Worm (Caenorhabditis elegans) whole organism, early embryonic: Measurements from ENCODE around the gene D1054.1.

Source experiments
- B0310.2 ChIP-seq: sonication (generic microtip); optimal IDR thresholded peaks from 2 replicates; lab custom pipeline; 2016; ENCODE audit warnings: mild to moderate bottlenecking, missing genetic modification characterization, missing compliant biosample characterization
- F13C5.2 ChIP-seq: sonication (generic microtip); optimal IDR thresholded peaks from 2 replicates; lab custom pipeline; 2017; ENCODE audit warnings: mild to moderate bottlenecking, missing genetic modification characterization, inconsistent platforms, missing compliant biosample characterization
- aly-1 ChIP-seq: sonication (generic microtip); optimal IDR thresholded peaks from 2 replicates; lab custom pipeline; 2016; ENCODE audit warnings: missing genetic modification characterization, missing compliant biosample characterization
- ama-1 ChIP-seq: fragments of 150-350 bp; optimal IDR thresholded peaks from 2 replicates; lab custom pipeline; 2014
- ceh-13 ChIP-seq: fragments of 200-800 bp; sonication (Bioruptor generic); optimal IDR thresholded peaks from 2 replicates; lab custom pipeline; 2018; ENCODE audit warnings: mild to moderate bottlenecking, missing genetic modification characterization, missing compliant biosample characterization
- ceh-36 ChIP-seq: sonication (generic microtip); optimal IDR thresholded peaks from 2 replicates; lab custom pipeline; 2016; ENCODE audit warnings: missing genetic modification characterization, inconsistent platforms, missing compliant biosample characterization
- ets-7 ChIP-seq: sonication (generic microtip); optimal IDR thresholded peaks from 2 replicates; lab custom pipeline; 2016; ENCODE audit warnings: missing genotype, missing genetic modification characterization, missing compliant biosample characterization
- flt-1 ChIP-seq: fragments of 200-800 bp; sonication (Bioruptor generic); IDR thresholded peaks from 2 replicates; pipeline ENCODE4 v1.3.6; 2022; ENCODE audit warnings: missing genetic modification characterization, missing compliant biosample characterization
- hmbx-1 ChIP-seq: sonication (generic microtip); optimal IDR thresholded peaks from 2 replicates; lab custom pipeline; 2016; ENCODE audit warnings: mild to moderate bottlenecking, missing genetic modification characterization, missing compliant biosample characterization
- hmg-4 ChIP-seq: fragments of 200-800 bp; sonication (Bioruptor generic); optimal IDR thresholded peaks from 2 replicates; lab custom pipeline; 2018; ENCODE audit warnings: mild to moderate bottlenecking, missing genetic modification characterization, missing compliant biosample characterization
- hnd-1 ChIP-seq: sonication (generic microtip); optimal IDR thresholded peaks from 2 replicates; lab custom pipeline; 2016; ENCODE audit warnings: missing genetic modification characterization, missing compliant biosample characterization
- pes-1 ChIP-seq: fragments of 200-800 bp; sonication (Bioruptor generic); IDR thresholded peaks from 2 replicates; pipeline ENCODE4 v1.3.6; 2022; ENCODE audit warnings: missing genetic modification reagents, missing genetic modification characterization, missing compliant biosample characterization
- scrt-1 ChIP-seq: fragments of 200-800 bp; sonication (Bioruptor generic); IDR thresholded peaks from 2 replicates; pipeline ENCODE4 v1.3.6; 2022; ENCODE audit warnings: missing genetic modification characterization, missing compliant biosample characterization
- sea-1 ChIP-seq: fragments of 200-800 bp; sonication (Bioruptor generic); conservative IDR thresholded peaks from 2 replicates; pipeline ENCODE4 v1.3.6; 2022; ENCODE audit warnings: missing genetic modification characterization, missing compliant biosample characterization
- tbx-11 ChIP-seq: fragments of 200-800 bp; sonication (Bioruptor generic); IDR thresholded peaks from 2 replicates; pipeline ENCODE4 v1.3.6; 2022; ENCODE audit warnings: missing genetic modification characterization, missing compliant biosample characterization
- tbx-37 ChIP-seq: fragments of 200-800 bp; sonication (Bioruptor generic); conservative IDR thresholded peaks from 2 replicates; pipeline ENCODE4 v1.3.6; 2022; ENCODE audit warnings: missing genetic modification reagents, missing genetic modification characterization, missing compliant biosample characterization
- tra-4 ChIP-seq: sonication (generic microtip); optimal IDR thresholded peaks from 2 replicates; lab custom pipeline; 2017; ENCODE audit warnings: missing genetic modification characterization, missing compliant biosample characterization

Gene D1054.1

DNA sequence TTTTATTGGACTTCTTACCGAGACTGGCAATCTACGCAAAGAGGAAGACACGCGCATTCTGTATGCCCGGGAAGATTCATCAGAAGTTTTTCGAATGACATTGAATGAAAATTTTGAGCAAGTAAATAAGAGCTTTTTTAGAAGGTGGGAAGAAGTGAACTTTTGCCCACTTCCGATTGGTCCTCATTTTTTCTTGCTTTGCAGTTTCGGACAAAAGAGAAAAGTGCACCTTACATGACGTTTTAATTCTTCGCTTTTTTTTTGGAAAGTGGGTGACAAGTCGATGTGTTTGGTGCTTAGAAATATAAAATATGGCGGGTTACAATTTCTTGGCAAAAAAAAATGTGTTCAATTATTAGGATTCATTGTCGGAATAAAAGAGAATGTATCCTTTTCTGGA lies 34.4 kb upstream of the D1054.1 start, which contains the start of gene secs-1:
Gene secs-1 (minus strand): TSS at position 101 of the 400 bp plus-strand sequence.
- TF ChIP-seq tbx-11 (GFP tag; lab: Robert Waterston, UW) (no peak), ama-1 (no peak), pes-1 (GFP tag; lab: Robert Waterston, UW) (no peak), hmg-4 (GFP tag; lab: Kevin White, UChicago) (no peak), tbx-37 (GFP tag; lab: Robert Waterston, UW) (no peak)

DNA sequence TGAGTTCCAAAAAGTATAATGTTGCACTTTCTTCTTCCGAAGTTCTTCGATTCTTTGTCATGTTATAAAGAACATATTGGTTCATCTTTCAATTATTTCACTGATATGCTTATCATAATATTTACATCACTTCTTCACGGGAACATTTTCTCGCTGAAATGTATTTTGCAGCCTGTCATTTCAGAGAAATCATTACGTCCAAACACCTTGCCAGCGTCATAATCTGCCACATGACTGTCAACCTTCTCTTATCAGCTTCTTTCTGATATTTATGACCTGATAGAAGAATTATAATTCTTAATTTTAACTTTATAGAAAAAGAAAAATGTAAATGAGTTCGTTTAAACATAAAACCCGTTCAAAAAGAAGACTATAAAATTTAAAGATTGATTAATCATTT lies 32.0 kb upstream of the D1054.1 start:
- TF ChIP-seq sea-1 (no peak), scrt-1 (GFP tag; lab: Robert Waterston, UW) (no peak), hnd-1 (no peak)

DNA sequence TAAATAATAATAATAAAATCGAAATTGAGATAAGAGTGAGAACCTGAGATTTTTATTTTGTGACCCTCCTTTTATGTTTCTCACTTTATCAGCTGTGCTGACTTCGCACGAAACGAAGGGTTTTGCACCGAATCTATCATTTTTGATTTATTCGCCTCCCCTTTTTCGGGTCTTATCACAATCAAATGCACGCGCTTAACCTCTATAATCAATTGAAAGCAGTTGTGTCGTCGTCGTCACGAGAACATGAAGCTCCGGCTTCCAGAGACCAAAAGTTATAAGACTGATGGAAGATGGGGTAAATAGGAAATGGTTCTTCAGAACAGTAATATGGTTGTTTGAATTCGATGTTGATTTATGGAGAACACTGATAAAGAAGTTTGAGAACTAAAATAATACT lies 31.1 kb upstream of the D1054.1 start, which contains the start of gene D1054.18:
Gene D1054.18 (minus strand): TSS at position 45 of the 400 bp plus-strand sequence.
- TF ChIP-seq sea-1, result no peak
- no peak for TF ChIP-seq hmg-4 (GFP tag; lab: Kevin White, UChicago)
- no peak for TF ChIP-seq ets-7 (tag; lab: Kevin White, UChicago)
- TF ChIP-seq hmbx-1 (tag; lab: Kevin White, UChicago), result no peak
- TF ChIP-seq flt-1 (GFP tag; lab: Robert Waterston, UW), result no peak
- TF ChIP-seq tbx-37 (GFP tag; lab: Robert Waterston, UW), result no peak
- TF ChIP-seq tbx-11 (GFP tag; lab: Robert Waterston, UW), result no peak

DNA sequence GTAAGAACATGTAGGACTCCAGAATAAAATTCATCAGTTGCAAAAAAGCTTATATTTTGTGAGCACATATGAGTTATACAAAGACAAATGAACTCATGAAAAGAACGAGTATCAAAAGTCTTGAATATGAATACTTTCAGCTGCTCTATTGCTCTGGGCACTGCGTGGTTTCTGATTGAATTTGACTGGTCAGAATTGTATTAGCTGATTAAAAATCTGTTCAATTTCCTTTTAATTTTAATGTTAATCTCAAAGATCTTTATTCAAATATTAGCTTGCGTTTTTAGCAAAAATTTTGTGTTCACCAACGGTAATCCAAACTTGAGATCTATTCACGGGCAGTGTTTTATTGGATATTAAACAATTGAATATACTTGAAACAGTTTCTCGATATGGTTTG lies 28.1 kb upstream of the D1054.1 start, which contains the start of gene srh-184:
Gene srh-184 (minus strand): TSS at position 101 of the 400 bp plus-strand sequence.
- TF ChIP-seq flt-1 (GFP tag; lab: Robert Waterston, UW), result no peak
- TF ChIP-seq aly-1 (tag; lab: Kevin White, UChicago), result no peak
- TF ChIP-seq hmg-4 (GFP tag; lab: Kevin White, UChicago), result no peak
- no peak for TF ChIP-seq hnd-1
- TF ChIP-seq ets-7 (tag; lab: Kevin White, UChicago), result no peak
- no peak for TF ChIP-seq pes-1 (GFP tag; lab: Robert Waterston, UW)
- no peak for TF ChIP-seq tra-4 (tag; lab: Kevin White, UChicago)
- TF ChIP-seq B0310.2 (tag; lab: Kevin White, UChicago), result no peak
- no peak for TF ChIP-seq scrt-1 (GFP tag; lab: Robert Waterston, UW)
- TF ChIP-seq hmbx-1 (tag; lab: Kevin White, UChicago), result no peak
- no peak for TF ChIP-seq F13C5.2 (tag; lab: Kevin White, UChicago)
- TF ChIP-seq tbx-37 (GFP tag; lab: Robert Waterston, UW), result no peak
- no peak for TF ChIP-seq ama-1
- TF ChIP-seq sea-1, result no peak
- TF ChIP-seq tbx-11 (GFP tag; lab: Robert Waterston, UW), result no peak
- no peak for TF ChIP-seq ceh-36 (tag; lab: Kevin White, UChicago)
- TF ChIP-seq ceh-13 (GFP tag; lab: Kevin White, UChicago), result no peak

DNA sequence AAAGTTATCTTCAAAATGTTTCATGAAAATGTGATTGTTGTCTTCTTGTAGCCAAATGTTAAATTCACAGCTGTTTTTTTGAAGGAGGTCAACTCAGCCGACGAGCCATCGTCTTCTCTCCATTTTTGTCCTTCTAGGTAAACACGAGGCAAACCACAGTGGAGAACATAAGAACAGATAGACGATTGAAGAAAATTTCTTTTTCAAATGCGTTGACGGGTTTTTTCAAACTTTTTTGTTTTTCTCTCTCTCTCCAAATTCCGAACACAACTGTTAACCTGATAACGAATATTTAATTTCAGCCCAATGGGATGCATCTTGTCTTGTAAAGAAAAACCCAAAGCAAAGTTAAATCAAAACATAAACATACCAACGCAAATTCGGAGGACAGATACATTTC lies 25.5 kb upstream of the D1054.1 start, which contains the start of gene D1054.19:
Gene D1054.19 (plus strand): TSS at position 301 of the 400 bp plus-strand sequence.
- TF ChIP-seq ceh-36 (tag; lab: Kevin White, UChicago) (no peak), aly-1 (tag; lab: Kevin White, UChicago) (no peak), sea-1 (no peak), hnd-1 (no peak), ceh-13 (GFP tag; lab: Kevin White, UChicago) (no peak), pes-1 (GFP tag; lab: Robert Waterston, UW) (no peak), F13C5.2 (tag; lab: Kevin White, UChicago) (no peak), flt-1 (GFP tag; lab: Robert Waterston, UW) (no peak), B0310.2 (tag; lab: Kevin White, UChicago) (no peak), scrt-1 (GFP tag; lab: Robert Waterston, UW) (no peak), ama-1 (no peak)

DNA sequence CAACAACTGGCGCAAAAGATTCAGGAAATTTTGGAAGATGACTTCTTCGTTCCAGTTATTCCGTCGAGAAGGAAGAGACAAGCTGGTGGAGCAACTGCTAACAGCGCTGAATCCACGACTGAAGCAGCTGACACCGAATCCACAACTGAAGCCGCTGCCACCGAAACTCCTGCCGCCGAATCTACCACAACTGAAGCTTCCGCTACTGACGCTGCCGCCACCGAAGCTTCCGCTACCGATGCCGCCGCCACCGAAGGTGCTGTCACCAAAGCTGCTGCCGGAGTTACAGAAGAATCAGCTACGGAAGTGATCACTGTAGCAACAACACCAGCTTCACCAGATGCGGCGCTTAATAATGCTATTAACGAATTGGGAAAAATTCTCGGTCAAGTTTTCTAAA lies 24.4 kb upstream of the D1054.1 start:
- TF ChIP-seq aly-1 (tag; lab: Kevin White, UChicago) (no peak), pes-1 (GFP tag; lab: Robert Waterston, UW) (no peak), hmg-4 (GFP tag; lab: Kevin White, UChicago) (no peak), B0310.2 (tag; lab: Kevin White, UChicago) (no peak), sea-1 (no peak), hnd-1 (no peak), hmbx-1 (tag; lab: Kevin White, UChicago) (no peak), scrt-1 (GFP tag; lab: Robert Waterston, UW) (no peak), ama-1 (no peak), ets-7 (tag; lab: Kevin White, UChicago) (no peak), ceh-13 (GFP tag; lab: Kevin White, UChicago) (no peak)

DNA sequence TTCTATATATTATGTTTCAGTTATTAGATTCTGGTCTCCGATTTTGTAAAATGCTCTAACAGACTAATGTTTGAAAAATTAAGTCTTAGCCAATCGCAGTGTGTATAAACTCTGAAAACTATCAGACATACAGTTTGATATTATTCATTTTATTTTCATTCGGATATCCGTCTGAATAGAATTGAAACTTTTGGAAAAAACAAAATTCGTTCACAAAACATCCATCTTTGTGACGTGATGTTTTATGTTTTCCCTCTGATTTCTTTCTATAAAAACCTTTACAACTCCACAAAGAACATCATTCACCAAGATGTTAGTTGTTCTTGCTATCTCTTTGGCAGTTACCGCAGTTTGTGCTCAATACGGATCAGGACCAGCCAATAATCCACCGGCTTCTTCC lies 23.5 kb upstream of the D1054.1 start, which contains the start of gene ule-3:
Gene ule-3 (plus strand): TSS at position 301 of the 400 bp plus-strand sequence.
- TF ChIP-seq flt-1 (GFP tag; lab: Robert Waterston, UW) (no peak), scrt-1 (GFP tag; lab: Robert Waterston, UW) (no peak), tra-4 (tag; lab: Kevin White, UChicago) (no peak)

DNA sequence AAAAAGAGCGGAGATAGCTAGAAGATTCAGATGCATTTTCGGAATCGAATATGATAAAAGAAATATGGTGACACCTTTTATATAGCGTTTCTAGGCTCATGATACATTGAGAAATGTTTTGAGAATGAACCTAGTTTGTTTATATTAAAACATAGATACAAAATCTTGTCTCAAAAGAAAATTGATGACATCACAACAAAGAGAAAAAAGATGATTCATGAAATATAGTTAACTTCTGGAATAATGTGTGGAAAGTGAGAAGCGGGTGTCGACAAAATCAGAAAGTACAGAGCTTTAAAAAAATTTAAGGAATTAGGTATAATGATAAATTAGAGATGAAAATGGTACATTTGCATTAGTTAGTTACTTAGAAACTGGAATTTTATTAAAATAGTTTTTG lies 22.8 kb upstream of the D1054.1 start, which contains the start of gene D1054.10:
Gene D1054.10 (minus strand): TSS at position 101 of the 400 bp plus-strand sequence.
- TF ChIP-seq tbx-11 (GFP tag; lab: Robert Waterston, UW), result no peak
- no peak for TF ChIP-seq aly-1 (tag; lab: Kevin White, UChicago)
- TF ChIP-seq F13C5.2 (tag; lab: Kevin White, UChicago), result no peak
- TF ChIP-seq ets-7 (tag; lab: Kevin White, UChicago), result no peak
- TF ChIP-seq hmg-4 (GFP tag; lab: Kevin White, UChicago), result no peak
- no peak for TF ChIP-seq tbx-37 (GFP tag; lab: Robert Waterston, UW)
- TF ChIP-seq ama-1, result no peak
- TF ChIP-seq tra-4 (tag; lab: Kevin White, UChicago), result no peak
- no peak for TF ChIP-seq ceh-13 (GFP tag; lab: Kevin White, UChicago)
- TF ChIP-seq B0310.2 (tag; lab: Kevin White, UChicago), result no peak
- no peak for TF ChIP-seq flt-1 (GFP tag; lab: Robert Waterston, UW)
